Worm (Caenorhabditis elegans): ENCODE measurements around the gene srxa-1.

Gene srxa-1

ce11 chrV:20776761-20777160 lies 44.9 kb downstream of the srxa-1 start (continued):
- TF ChIP-seq daf-12 (tag; optimal IDR thresholded peaks at IDR 0.05): no peak
- no peak for TF ChIP-seq sdz-12 (GFP tag; optimal IDR thresholded peaks at IDR 0.05)
- TF ChIP-seq F26F4.8 (GFP tag; conservative IDR thresholded peaks at IDR 0.05): no peak
- TF ChIP-seq rbr-2 (tag; optimal IDR thresholded peaks at IDR 0.05): peak; percentile 23
- TF ChIP-seq ztf-7 (tag; optimal IDR thresholded peaks at IDR 0.05): no peak
- peak; percentile 16 for TF ChIP-seq pqm-1 (tag; optimal IDR thresholded peaks at IDR 0.05)
- TF ChIP-seq gei-8 (GFP tag; optimal IDR thresholded peaks at IDR 0.05): no peak
- no peak for TF ChIP-seq D1046.2 (GFP tag; IDR thresholded peaks at IDR 0.05)
- no peak for TF ChIP-seq ceh-32 (tag; optimal IDR thresholded peaks at IDR 0.05; ENCODE audit: poor library complexity)
- peak; percentile 14; the same call in 1 of the 2 replicates for TF ChIP-seq T26A8.4 (GFP tag; IDR thresholded peaks at IDR 0.05)
- no peak for TF ChIP-seq F49E8.2 (tag; optimal IDR thresholded peaks at IDR 0.05; ENCODE audit: borderline replicate concordance)
- no peak for TF ChIP-seq jun-1 (tag; optimal IDR thresholded peaks at IDR 0.05)
- no peak for TF ChIP-seq duxl-1 (tag; optimal IDR thresholded peaks at IDR 0.05; ENCODE audit: poor library complexity)
- no peak for TF ChIP-seq zip-2 (tag; optimal IDR thresholded peaks at IDR 0.05)
- no peak for TF ChIP-seq Y5F2A.4 (GFP tag; optimal IDR thresholded peaks at IDR 0.05)
- TF ChIP-seq nhr-10 (tag; optimal IDR thresholded peaks at IDR 0.05): no peak
- TF ChIP-seq spr-1 (tag; optimal IDR thresholded peaks at IDR 0.05): no peak
- no peak for TF ChIP-seq lin-38 (GFP tag; IDR thresholded peaks at IDR 0.05)
- TF ChIP-seq dmd-8 (GFP tag; IDR thresholded peaks at IDR 0.05): no peak
- TF ChIP-seq nhr-102 (tag; optimal IDR thresholded peaks at IDR 0.05): no peak
- TF ChIP-seq ceh-28 (tag; optimal IDR thresholded peaks at IDR 0.05): no peak
- TF ChIP-seq nhr-11 (tag; optimal IDR thresholded peaks at IDR 0.05): peak; percentile 73
- no peak for TF ChIP-seq attf-4 (tag; optimal IDR thresholded peaks at IDR 0.05)
- TF ChIP-seq set-16 (GFP tag; IDR thresholded peaks at IDR 0.05): no peak
- no peak for TF ChIP-seq ZK546.5 (tag; optimal IDR thresholded peaks at IDR 0.05)
- no peak for TF ChIP-seq dpl-1 (GFP tag; optimal IDR thresholded peaks at IDR 0.05)
- TF ChIP-seq mdl-1 (tag; optimal IDR thresholded peaks at IDR 0.05): peak in 1 of 2 experiments; percentile 77
- TF ChIP-seq unc-39 (tag; optimal IDR thresholded peaks at IDR 0.05): no peak
- peak; percentile 1 for TF ChIP-seq nhr-48 (tag; optimal IDR thresholded peaks at IDR 0.05)
- TF ChIP-seq zag-1 (tag; optimal IDR thresholded peaks at IDR 0.05): no peak
- no peak for TF ChIP-seq aly-2 (tag; optimal IDR thresholded peaks at IDR 0.05)
- TF ChIP-seq aha-1 (tag): peak; percentile 84
- 0 out of 2 replicates have a peak, but pooled peaks have one; percentile 6 for TF ChIP-seq mdt-29 (GFP tag; IDR thresholded peaks at IDR 0.05)
- no peak for TF ChIP-seq tag-97 (GFP tag; IDR thresholded peaks at IDR 0.05)
- no peak for TF ChIP-seq spr-3 (GFP tag; optimal IDR thresholded peaks at IDR 0.05)
- TF ChIP-seq Y48G9A.11 (GFP tag; IDR thresholded peaks at IDR 0.05): no peak
- no peak for TF ChIP-seq F10B5.3 (tag; optimal IDR thresholded peaks at IDR 0.05)
- no peak for TF ChIP-seq ceh-82 (tag; optimal IDR thresholded peaks at IDR 0.05)
- TF ChIP-seq hlh-11 (tag; optimal IDR thresholded peaks at IDR 0.05): peak; percentile 77
- TF ChIP-seq lir-3 (tag; optimal IDR thresholded peaks at IDR 0.05): no peak
- no peak for TF ChIP-seq nhr-237 (tag; optimal IDR thresholded peaks at IDR 0.05)
- TF ChIP-seq F44E2.7 (GFP tag; IDR thresholded peaks at IDR 0.05): no peak
- no peak for TF ChIP-seq snpc-4 (tag; optimal IDR thresholded peaks at IDR 0.05)
- TF ChIP-seq nhr-77 (tag; optimal IDR thresholded peaks at IDR 0.05): peak; percentile 64
- no peak for TF ChIP-seq madf-5 (GFP tag; IDR thresholded peaks at IDR 0.05)
- TF ChIP-seq ZK337.2 (GFP tag; IDR thresholded peaks at IDR 0.05): no peak
- peak; percentile 19 for TF ChIP-seq ces-1 (GFP tag; optimal IDR thresholded peaks at IDR 0.05)
- TF ChIP-seq dmd-9 (GFP tag; IDR thresholded peaks at IDR 0.05): no peak
- TF ChIP-seq daf-16 (GFP tag; optimal IDR thresholded peaks at IDR 0.05): no peak
- TF ChIP-seq daf-16 (tag; optimal IDR thresholded peaks at IDR 0.05): peak; percentile 48
- TF ChIP-seq saeg-2 (GFP tag; IDR thresholded peaks at IDR 0.05): no peak
- no peak for TF ChIP-seq snpc-1.2 (GFP tag; IDR thresholded peaks at IDR 0.05)
- TF ChIP-seq R02D3.7 (tag; optimal IDR thresholded peaks at IDR 0.05): no peak
- TF ChIP-seq daf-8 (GFP tag; IDR thresholded peaks at IDR 0.05): no peak

Measured in whole organism, L4 larva.